Fruit fly (Drosophila melanogaster) whole organism, embryonic: ENCODE results near the gene CG4730.
A peak's percentile ranks its signal among the peaks of the same experiment; 100 is the strongest.

Experiments
- Ada2b ChIP-seq: fragments of 200-800 bp; sonication (Bioruptor generic); IDR thresholded peaks from 2 replicates; pipeline ENCODE4 v1.3.6; 2022; ENCODE audit warnings: missing biosample characterization, missing genetic modification characterization
- Bgb ChIP-seq: fragments of 200-800 bp; sonication (Bioruptor generic); IDR thresholded peaks from 2 replicates; pipeline ENCODE4 v1.3.6; 2022; ENCODE audit warnings: missing biosample characterization, missing genetic modification characterization; ENCODE audit not compliant: partially characterized antibody
- CG10209 ChIP-seq: fragments of 200-800 bp; sonication (Bioruptor generic); optimal IDR thresholded peaks from 3 replicates; lab custom pipeline; 2017; ENCODE audit warnings: missing biosample characterization, mild to moderate bottlenecking, missing genetic modification characterization, missing genetic modification reagents
- CG12155 ChIP-seq: fragments of 200-800 bp; sonication (Bioruptor generic); optimal IDR thresholded peaks from 3 replicates; lab custom pipeline; 2016; ENCODE audit warnings: missing biosample characterization, missing genetic modification characterization
- CG12391 ChIP-seq: fragments of 200-800 bp; sonication (Bioruptor generic); optimal IDR thresholded peaks from 3 replicates; lab custom pipeline; 2018; ENCODE audit warnings: missing biosample characterization, mild to moderate bottlenecking, missing genetic modification characterization, moderate library complexity
- CG13287 ChIP-seq: fragments of 200-800 bp; sonication (Bioruptor generic); IDR thresholded peaks from 2 replicates; pipeline ENCODE4 v1.3.6; 2022; ENCODE audit warnings: missing biosample characterization, missing genetic modification characterization; ENCODE audit not compliant: partially characterized antibody
- CG17568 ChIP-seq: fragments of 200-800 bp; sonication (Bioruptor generic); optimal IDR thresholded peaks from 2 replicates; lab custom pipeline; 2018; ENCODE audit warnings: missing biosample characterization, mild to moderate bottlenecking, missing genetic modification characterization, moderate library complexity
- CG18476 ChIP-seq: fragments of 200-800 bp; sonication (Bioruptor generic); optimal IDR thresholded peaks from 2 replicates; lab custom pipeline; 2016; ENCODE audit warnings: missing biosample characterization, mild to moderate bottlenecking, missing genetic modification characterization
- CG2120 ChIP-seq: fragments of 200-800 bp; sonication (Bioruptor generic); optimal IDR thresholded peaks from 3 replicates; lab custom pipeline; 2016; ENCODE audit warnings: missing biosample characterization, missing genetic modification characterization
- CG30020 ChIP-seq: fragments of 200-800 bp; optimal IDR thresholded peaks from 2 replicates; lab custom pipeline; 2019; ENCODE audit warnings: missing biosample characterization, mild to moderate bottlenecking, missing genetic modification characterization, moderate library complexity
- CG3065 ChIP-seq: fragments of 200-800 bp; sonication (Bioruptor generic); optimal IDR thresholded peaks from 2 replicates; lab custom pipeline; 2016; ENCODE audit warnings: missing biosample characterization, missing genetic modification characterization
- CG3847 ChIP-seq: fragments of 200-800 bp; sonication (Bioruptor generic); IDR thresholded peaks from 2 replicates; pipeline ENCODE4 v1.3.6; 2022; ENCODE audit warnings: missing biosample characterization, missing genetic modification characterization
- CG4730 ChIP-seq: fragments of 200-800 bp; sonication (Bioruptor generic); IDR thresholded peaks from 2 replicates; pipeline ENCODE4 v1.3.6; 2022; ENCODE audit warnings: missing biosample characterization, missing genetic modification characterization
- CG6813 ChIP-seq: fragments of 200-800 bp; sonication (Bioruptor generic); optimal IDR thresholded peaks from 2 replicates; lab custom pipeline; 2017; ENCODE audit warnings: missing biosample characterization, missing genetic modification characterization, mild to moderate bottlenecking, moderate library complexity, missing genetic modification reagents
- CG7786 ChIP-seq: fragments of 200-800 bp; sonication (Bioruptor generic); optimal IDR thresholded peaks from 2 replicates; lab custom pipeline; 2016; ENCODE audit warnings: missing biosample characterization, missing genetic modification characterization
- CG7987 ChIP-seq: fragments of 200-800 bp; sonication (Bioruptor generic); optimal IDR thresholded peaks from 2 replicates; lab custom pipeline; 2018; ENCODE audit warnings: missing biosample characterization, mild to moderate bottlenecking, missing genetic modification characterization, moderate library complexity
- CG8944 ChIP-seq: fragments of 200-800 bp; sonication (Bioruptor generic); optimal IDR thresholded peaks from 3 replicates; lab custom pipeline; 2016; ENCODE audit warnings: missing biosample characterization, missing genetic modification characterization
- CG9437 ChIP-seq: fragments of 200-800 bp; sonication (Bioruptor generic); optimal IDR thresholded peaks from 2 replicates; lab custom pipeline; 2018; ENCODE audit warnings: missing biosample characterization, mild to moderate bottlenecking, missing genetic modification characterization
- CG9817 ChIP-seq: fragments of 200-800 bp; sonication (Bioruptor generic); optimal IDR thresholded peaks from 2 replicates; lab custom pipeline; 2018; ENCODE audit warnings: missing biosample characterization, mild to moderate bottlenecking, missing genetic modification characterization, moderate library complexity
- Dbx ChIP-seq: fragments of 200-800 bp; sonication (Bioruptor generic); IDR thresholded peaks from 3 replicates; pipeline ENCODE4 v1.3.6; 2022; ENCODE audit warnings: missing biosample characterization, missing genetic modification characterization
- Dp ChIP-seq: fragments of 200-800 bp; sonication (Bioruptor generic); optimal IDR thresholded peaks from 2 replicates; lab custom pipeline; 2018; ENCODE audit warnings: missing biosample characterization, mild to moderate bottlenecking, missing genetic modification characterization, moderate library complexity
- Drgx ChIP-seq: fragments of 200-800 bp; sonication (Bioruptor generic); IDR thresholded peaks from 2 replicates; pipeline ENCODE4 v1.3.6; 2022; ENCODE audit warnings: missing biosample characterization, missing genetic modification characterization
- Ets65A ChIP-seq: fragments of 200-800 bp; sonication (Bioruptor generic); peaks from one replicate; lab custom pipeline; 2016; ENCODE audit warnings: missing biosample characterization, missing genetic modification characterization
- Gsc ChIP-seq: fragments of 200-800 bp; sonication (Bioruptor generic); IDR thresholded peaks from 2 replicates; pipeline ENCODE4 v1.3.6; 2022; ENCODE audit warnings: missing biosample characterization, missing genetic modification characterization
- HLH3B ChIP-seq: fragments of 200-800 bp; sonication (Bioruptor generic); IDR thresholded peaks from 2 replicates; pipeline ENCODE4 v1.3.6; 2022; ENCODE audit warnings: missing biosample characterization, missing genetic modification characterization
- HLH54F ChIP-seq: fragments of 200-800 bp; sonication (Bioruptor generic); optimal IDR thresholded peaks from 3 replicates; lab custom pipeline; 2016; ENCODE audit warnings: missing biosample characterization, missing genetic modification characterization
- Hey ChIP-seq: fragments of 200-800 bp; sonication (Bioruptor generic); optimal IDR thresholded peaks from 3 replicates; lab custom pipeline; 2018; ENCODE audit warnings: missing biosample characterization, mild to moderate bottlenecking, missing genetic modification characterization
- Hmr ChIP-seq: fragments of 200-800 bp; sonication (Bioruptor generic); optimal IDR thresholded peaks from 3 replicates; lab custom pipeline; 2017; ENCODE audit warnings: mild to moderate bottlenecking, missing biosample characterization, missing genetic modification reagents, missing genetic modification characterization
- Mad ChIP-seq: fragments of 200-800 bp; sonication (Bioruptor generic); optimal IDR thresholded peaks from 2 replicates; lab custom pipeline; 2016; ENCODE audit warnings: missing biosample characterization, missing genetic modification characterization
- Mrtf ChIP-seq: fragments of 200-800 bp; sonication (Bioruptor generic); IDR thresholded peaks from 3 replicates; pipeline ENCODE4 v1.3.6; 2022; ENCODE audit warnings: missing biosample characterization, missing genetic modification characterization
- NK7.1 ChIP-seq: fragments of 200-800 bp; sonication (Bioruptor generic); optimal IDR thresholded peaks from 3 replicates; lab custom pipeline; 2016; ENCODE audit warnings: missing biosample characterization, missing genetic modification characterization
- PHDP ChIP-seq: fragments of 200-800 bp; sonication (Bioruptor generic); optimal IDR thresholded peaks from 3 replicates; lab custom pipeline; 2018; ENCODE audit warnings: missing biosample characterization, mild to moderate bottlenecking, missing genetic modification characterization, moderate library complexity
- Rx ChIP-seq: fragments of 200-800 bp; sonication (Bioruptor generic); IDR thresholded peaks from 2 replicates; pipeline ENCODE4 v1.3.6; 2022; ENCODE audit warnings: missing biosample characterization, missing genetic modification characterization
- Ssrp ChIP-seq: fragments of 200-800 bp; sonication (Bioruptor generic); optimal IDR thresholded peaks from 2 replicates; lab custom pipeline; 2018; ENCODE audit warnings: missing biosample characterization, mild to moderate bottlenecking, missing genetic modification characterization, moderate library complexity
- Trl ChIP-seq, 3 experiments: fragments of >200 bp in 2 of 3; fragments of 200-800 bp in 1 of 3; sonication (Bioruptor generic) in 1 of 3; optimal IDR thresholded peaks; 2 replicates in 1 of 3; 3 replicates in 2 of 3; lab custom pipeline; 2016 to 2017; ENCODE audit warnings: missing biosample characterization in 1 of 3, missing genetic modification characterization in 1 of 3
- Usf ChIP-seq: fragments of 200-800 bp; sonication (Bioruptor generic); optimal IDR thresholded peaks from 2 replicates; lab custom pipeline; 2017; ENCODE audit warnings: missing genotype, missing biosample characterization, missing genetic modification characterization
- bowl ChIP-seq: fragments of 200-800 bp; sonication (Bioruptor generic); IDR thresholded peaks from 2 replicates; pipeline ENCODE4 v1.3.6; 2022; ENCODE audit warnings: missing biosample characterization, missing genetic modification characterization
- btn ChIP-seq: fragments of 200-800 bp; sonication (Bioruptor generic); optimal IDR thresholded peaks from 2 replicates; lab custom pipeline; 2016; ENCODE audit warnings: missing biosample characterization, missing genetic modification characterization
- chinmo ChIP-seq: fragments of 200-800 bp; sonication (Bioruptor generic); IDR thresholded peaks from 4 replicates; pipeline ENCODE4 v1.3.6; 2022; ENCODE audit warnings: missing biosample characterization, missing genetic modification characterization; ENCODE audit not compliant: partially characterized antibody
- dm ChIP-seq: fragments of 200-800 bp; sonication (Bioruptor generic); optimal IDR thresholded peaks from 3 replicates; lab custom pipeline; 2016; ENCODE audit warnings: missing biosample characterization, missing genetic modification characterization
- lab ChIP-seq: fragments of 200-800 bp; sonication (Bioruptor generic); optimal IDR thresholded peaks from 3 replicates; lab custom pipeline; 2017; ENCODE audit warnings: missing biosample characterization, missing genetic modification characterization, mild to moderate bottlenecking, moderate library complexity, missing genetic modification reagents
- nerfin-1 ChIP-seq: fragments of 200-800 bp; sonication (Bioruptor generic); optimal IDR thresholded peaks from 3 replicates; lab custom pipeline; 2019; ENCODE audit warnings: missing biosample characterization, mild to moderate bottlenecking, missing genetic modification characterization, moderate library complexity
- pnt ChIP-seq: fragments of 200-800 bp; sonication (Bioruptor generic); optimal IDR thresholded peaks from 3 replicates; lab custom pipeline; 2016; ENCODE audit warnings: missing biosample characterization, missing genetic modification characterization
- pros ChIP-seq: fragments of 200-800 bp; sonication (Bioruptor generic); optimal IDR thresholded peaks from 3 replicates; lab custom pipeline; 2019; ENCODE audit warnings: missing biosample characterization, mild to moderate bottlenecking, missing genetic modification characterization, moderate library complexity
- pum ChIP-seq: fragments of 200-800 bp; sonication (Bioruptor generic); optimal IDR thresholded peaks from 2 replicates; lab custom pipeline; 2016; ENCODE audit warnings: missing biosample characterization, missing genetic modification characterization
- schlank ChIP-seq: fragments of 200-800 bp; sonication (Bioruptor generic); optimal IDR thresholded peaks from 2 replicates; lab custom pipeline; 2018; ENCODE audit warnings: missing biosample characterization, mild to moderate bottlenecking, missing genetic modification characterization
- slbo ChIP-seq: fragments of 200-800 bp; sonication (Bioruptor generic); IDR thresholded peaks from 2 replicates; pipeline ENCODE4 v1.3.6; 2022; ENCODE audit warnings: missing biosample characterization, missing genetic modification characterization
- sug ChIP-seq: fragments of 200-800 bp; optimal IDR thresholded peaks from 2 replicates; lab custom pipeline; 2019; ENCODE audit warnings: missing biosample characterization, mild to moderate bottlenecking, missing genetic modification characterization, moderate library complexity
- tin ChIP-seq: fragments of 200-800 bp; sonication (Bioruptor generic); optimal IDR thresholded peaks from 3 replicates; lab custom pipeline; 2016; ENCODE audit warnings: missing biosample characterization, missing genetic modification characterization
- ttk ChIP-seq: fragments of 200-800 bp; sonication (Bioruptor generic); IDR thresholded peaks from 2 replicates; pipeline ENCODE4 v2.1.2; 2022; ENCODE audit warnings: missing biosample characterization, missing genetic modification characterization

CG4730 gene

dm6 chr3R:25684859-25685258, 6.4 kb upstream of the CG4730 start, which contains the start of gene RpL27 (continued):
- TF ChIP-seq nerfin-1 (tag; lab: Kevin White, UChicago): peak; percentile 85
- TF ChIP-seq Ada2b: peak; percentile 58; the same call in 1 of the 2 replicates
- TF ChIP-seq Mrtf (GFP tag; lab: Robert Waterston, UW): no peak; the same call in 1 of the 3 replicates
- TF ChIP-seq CG2120 (GFP tag; lab: Kevin White, UChicago): peak; percentile 49
- TF ChIP-seq HLH3B (GFP tag; lab: Robert Waterston, UW): peak; percentile 56; the same call in 1 of the 2 replicates
- TF ChIP-seq CG6813 (GFP tag; lab: Kevin White, UChicago): peak; percentile 90
- TF ChIP-seq Gsc (GFP tag; lab: Robert Waterston, UW): no peak
- peak; percentile 89 for TF ChIP-seq CG17568 (GFP tag; lab: Kevin White, UChicago)
- TF ChIP-seq ttk (GFP tag; lab: Robert Waterston, UW): peak; percentile 63; the same call in 1 of the 2 replicates
- no peak for TF ChIP-seq CG18476 (GFP tag; lab: Kevin White, UChicago)
- peak; percentile 87 for TF ChIP-seq PHDP (tag; lab: Kevin White, UChicago)
- peak; percentile 34 for TF ChIP-seq CG7786 (GFP tag; lab: Kevin White, UChicago)
- TF ChIP-seq pros (GFP tag; lab: Kevin White, UChicago): no peak
- TF ChIP-seq schlank (tag; lab: Kevin White, UChicago): peak; percentile 83
- TF ChIP-seq Hey (tag; lab: Kevin White, UChicago): peak; percentile 74
- peak; percentile 33 for TF ChIP-seq tin
- no peak for TF ChIP-seq Trl (optimal IDR thresholded peaks at IDR 0.05; lab: Kevin White, UChicago)
- TF ChIP-seq Trl (GFP tag; optimal IDR thresholded peaks at IDR 0.05; lab: Kevin White, UChicago): peak; percentile 84
- peak; percentile 67 for TF ChIP-seq bowl (GFP tag; lab: Robert Waterston, UW)
- peak; percentile 45 for TF ChIP-seq Usf (GFP tag; lab: Kevin White, UChicago)
- peak; percentile 38 for TF ChIP-seq btn
- peak; percentile 87 for TF ChIP-seq Dbx (GFP tag; lab: Robert Waterston, UW)
- TF ChIP-seq CG3847 (GFP tag; lab: Robert Waterston, UW): peak; percentile 83
- peak; percentile 86 for TF ChIP-seq CG10209 (GFP tag; lab: Kevin White, UChicago)
- peak; percentile 79 for TF ChIP-seq Bgb
- TF ChIP-seq Ets65A: peak; percentile 92
- TF ChIP-seq sug (tag; lab: Kevin White, UChicago): peak; percentile 84
- peak; percentile 17 for TF ChIP-seq Mad (GFP tag; lab: Kevin White, UChicago)
- peak; percentile 76 for TF ChIP-seq CG12391 (tag; lab: Kevin White, UChicago)
- no peak for TF ChIP-seq pnt (GFP tag; lab: Kevin White, UChicago)
- TF ChIP-seq chinmo (GFP tag; lab: Robert Waterston, UW): no peak
- TF ChIP-seq Ssrp (tag; lab: Kevin White, UChicago): peak; percentile 11
- peak; percentile 93 for TF ChIP-seq dm (GFP tag; lab: Kevin White, UChicago)
- TF ChIP-seq pum: peak; percentile 10
- TF ChIP-seq CG30020 (tag; lab: Kevin White, UChicago): peak; percentile 52
- peak; percentile 33 for TF ChIP-seq CG8944 (GFP tag; lab: Kevin White, UChicago)
- peak; percentile 66 for TF ChIP-seq slbo (GFP tag; lab: Robert Waterston, UW)
- TF ChIP-seq CG13287: peak; percentile 83
- TF ChIP-seq CG9437 (GFP tag; lab: Kevin White, UChicago): peak; percentile 78
- peak; percentile 40 for TF ChIP-seq CG3065
- peak; percentile 95 for TF ChIP-seq CG7987 (GFP tag; lab: Kevin White, UChicago)
- TF ChIP-seq NK7.1 (GFP tag; lab: Kevin White, UChicago): peak; percentile 54
- peak; percentile 95 for TF ChIP-seq lab (GFP tag; lab: Kevin White, UChicago)
- peak; percentile 71 for TF ChIP-seq CG9817 (tag; lab: Kevin White, UChicago)
- TF ChIP-seq Hmr (GFP tag; lab: Kevin White, UChicago): peak; percentile 95
- TF ChIP-seq HLH54F: peak; percentile 69
- TF ChIP-seq CG4730 (GFP tag; lab: Robert Waterston, UW): peak; percentile 31; the same call in 1 of the 2 replicates
- peak; percentile 39; the same call in 1 of the 2 replicates for TF ChIP-seq Drgx (GFP tag; lab: Robert Waterston, UW)
- TF ChIP-seq Rx (GFP tag; lab: Robert Waterston, UW): peak; percentile 57
- TF ChIP-seq CG12155: peak; percentile 41
- TF ChIP-seq Dp (GFP tag; lab: Kevin White, UChicago): peak; percentile 76
